Fruit fly (Drosophila melanogaster) whole organism, prepupa: ENCODE measurements around the gene Ca-alpha1D.

Experiments
- Blimp-1 ChIP-seq: fragments of 200-800 bp; sonication (Bioruptor generic); optimal IDR thresholded peaks from 3 replicates; lab custom pipeline; 2017; ENCODE audit warnings: missing biosample characterization, missing genetic modification characterization, mild to moderate bottlenecking, moderate library complexity, missing genetic modification reagents
- CG11762 ChIP-seq: fragments of 200-800 bp; sonication (Bioruptor generic); optimal IDR thresholded peaks from 3 replicates; lab custom pipeline; 2016; ENCODE audit warnings: missing biosample characterization, missing genetic modification characterization; ENCODE audit not compliant: insufficient read depth
- CG1621 ChIP-seq: fragments of 200-800 bp; sonication (Bioruptor generic); optimal IDR thresholded peaks from 3 replicates; lab custom pipeline; 2018; ENCODE audit warnings: missing biosample characterization, mild to moderate bottlenecking, missing genetic modification characterization
- CG16779 ChIP-seq: fragments of 200-800 bp; sonication (Bioruptor generic); optimal IDR thresholded peaks from 3 replicates; lab custom pipeline; 2017; ENCODE audit warnings: missing biosample characterization, mild to moderate bottlenecking, missing genetic modification characterization
- OdsH ChIP-seq: fragments of 200-800 bp; sonication (Bioruptor generic); optimal IDR thresholded peaks from 3 replicates; lab custom pipeline; 2016; ENCODE audit warnings: missing biosample characterization, missing genetic modification characterization
- Smox ChIP-seq: fragments of 200-800 bp; sonication (Bioruptor generic); optimal IDR thresholded peaks from 3 replicates; lab custom pipeline; 2016; ENCODE audit warnings: missing biosample characterization, missing genetic modification characterization
- acj6 ChIP-seq: fragments of 200-800 bp; sonication (Bioruptor generic); optimal IDR thresholded peaks from 3 replicates; lab custom pipeline; 2016; ENCODE audit warnings: missing biosample characterization, missing genetic modification characterization
- esn ChIP-seq: fragments of 200-800 bp; sonication (Bioruptor generic); optimal IDR thresholded peaks from 2 replicates; lab custom pipeline; 2016; ENCODE audit warnings: missing biosample characterization, mild to moderate bottlenecking, missing genetic modification characterization, moderate library complexity

DNA sequence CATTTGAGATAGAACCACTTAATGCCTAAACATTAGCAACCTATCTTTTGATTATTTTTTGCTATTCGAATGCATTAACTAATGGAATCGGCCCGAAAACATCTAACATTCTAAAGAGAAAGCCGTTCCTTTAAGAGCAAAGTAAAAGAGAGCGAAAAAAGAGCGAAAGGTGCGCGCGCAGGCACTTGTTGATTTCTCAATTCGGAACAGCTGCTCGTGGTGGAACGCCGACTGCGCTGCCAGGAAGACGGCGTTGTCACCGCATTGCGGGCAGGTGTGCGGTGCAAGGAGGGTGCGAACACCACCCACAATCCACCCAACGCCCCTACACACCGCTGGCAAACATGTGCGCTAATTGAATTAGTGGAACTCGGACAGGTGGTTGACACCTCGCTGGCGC lies 69.2 kb downstream of the Ca-alpha1D start:
- TF ChIP-seq CG11762 (no peak), Smox (GFP tag; lab: Kevin White, UChicago) (no peak), acj6 (GFP tag; lab: Kevin White, UChicago) (no peak), CG16779 (tag; lab: Kevin White, UChicago) (no peak), Blimp-1 (GFP tag; lab: Kevin White, UChicago) (no peak), esn (no peak), CG1621 (tag; lab: Kevin White, UChicago) (no peak), OdsH (GFP tag; lab: Kevin White, UChicago) (no peak)
